Fruit fly (Drosophila melanogaster) whole organism, wandering third instar larva: ENCODE results near the gene futsch.
A peak's percentile ranks its signal among the peaks of the same experiment; 100 is the strongest.

Experiments
- Abd-B ChIP-seq: fragments of >200 bp; optimal IDR thresholded peaks from 2 replicates; lab custom pipeline; 2017; ENCODE audit warnings: missing biosample characterization, missing genetic modification characterization
- CG32264 ChIP-seq: fragments of 200-800 bp; sonication (Bioruptor generic); optimal IDR thresholded peaks from 2 replicates; lab custom pipeline; 2016; ENCODE audit warnings: missing biosample characterization, missing genetic modification characterization
- CG9705 ChIP-seq: fragments of 200-800 bp; sonication (Bioruptor generic); optimal IDR thresholded peaks from 2 replicates; lab custom pipeline; 2018; ENCODE audit warnings: missing biosample characterization, mild to moderate bottlenecking, missing genetic modification characterization
- Dif ChIP-seq: fragments of 200-275, 200-300 bp; sonication (Bioruptor generic); optimal IDR thresholded peaks from 2 replicates; lab custom pipeline; 2018; ENCODE audit warnings: missing biosample characterization, missing genetic modification characterization; ENCODE audit not compliant: partially characterized antibody
- GATAd ChIP-seq: sonication (Bioruptor generic); optimal IDR thresholded peaks from 2 replicates; lab custom pipeline; 2016; ENCODE audit warnings: missing biosample characterization, missing genetic modification characterization
- HLH106 ChIP-seq: fragments of 200-800 bp; optimal IDR thresholded peaks from 3 replicates; lab custom pipeline; 2019; ENCODE audit warnings: missing biosample characterization, mild to moderate bottlenecking, missing genetic modification characterization, moderate library complexity
- Hnf4 ChIP-seq: fragments of 200-800 bp; sonication (Bioruptor generic); optimal IDR thresholded peaks from 2 replicates; lab custom pipeline; 2016; ENCODE audit warnings: missing biosample characterization, mild to moderate bottlenecking, missing genetic modification characterization
- Hr83 ChIP-seq: fragments of 200-300 bp; sonication (Bioruptor generic); optimal IDR thresholded peaks from 2 replicates; lab custom pipeline; 2016; ENCODE audit warnings: missing biosample characterization, mild to moderate bottlenecking, missing genetic modification characterization, moderate library complexity; ENCODE audit not compliant: poor library complexity, severe bottlenecking
- Jra ChIP-seq: sonication (Bioruptor generic); optimal IDR thresholded peaks from 2 replicates; lab custom pipeline; 2016; ENCODE audit warnings: missing biosample characterization, missing genetic modification characterization
- Mio ChIP-seq: sonication (Bioruptor generic); optimal IDR thresholded peaks from 2 replicates; lab custom pipeline; 2016; ENCODE audit warnings: missing biosample characterization, missing genetic modification characterization
- Myc ChIP-seq: fragments of >200 bp; optimal IDR thresholded peaks from 2 replicates; lab custom pipeline; 2017
- N ChIP-seq: fragments of >200 bp; optimal IDR thresholded peaks from 2 replicates; lab custom pipeline; 2018; ENCODE audit warnings: missing biosample characterization, missing external identifiers, missing genetic modification characterization
- OdsH ChIP-seq: fragments of 200-800 bp; sonication (Bioruptor generic); optimal IDR thresholded peaks from 2 replicates; lab custom pipeline; 2016; ENCODE audit warnings: missing biosample characterization, mild to moderate bottlenecking, missing genetic modification characterization
- Rel ChIP-seq, 2 experiments: fragments of 200-800 bp; sonication (Bioruptor generic) in 1 of 2; optimal IDR thresholded peaks; 2 replicates in 1 of 2; 3 replicates in 1 of 2; lab custom pipeline; 2016 to 2019; ENCODE audit warnings: mild to moderate bottlenecking in 2 of 2, missing biosample characterization in 2 of 2, missing genetic modification characterization in 2 of 2, moderate library complexity in 1 of 2
- Sp1 ChIP-seq: fragments of 200-800 bp; sonication (Bioruptor generic); optimal IDR thresholded peaks from 3 replicates; lab custom pipeline; 2019; ENCODE audit warnings: missing biosample characterization, mild to moderate bottlenecking, missing genetic modification characterization, moderate library complexity
- Vsx2 ChIP-seq: fragments of 200-300, 225-300 bp; sonication (Bioruptor generic); optimal IDR thresholded peaks from 2 replicates; lab custom pipeline; 2018; ENCODE audit warnings: missing biosample characterization, missing genetic modification characterization; ENCODE audit not compliant: partially characterized antibody
- br ChIP-seq: fragments of 200-800 bp; sonication (Bioruptor generic); optimal IDR thresholded peaks from 2 replicates; lab custom pipeline; 2016; ENCODE audit warnings: missing biosample characterization, missing genetic modification characterization
- brk ChIP-seq: fragments of 200-800 bp; sonication (Bioruptor generic); optimal IDR thresholded peaks from 2 replicates; lab custom pipeline; 2016; ENCODE audit warnings: missing biosample characterization, mild to moderate bottlenecking, missing genetic modification characterization
- dl ChIP-seq, 2 experiments: fragments of 175-275, 200-275 bp in 1 of 2; fragments of 200-275 bp in 1 of 2; sonication (Bioruptor generic); optimal IDR thresholded peaks; lab custom pipeline; 2018; ENCODE audit warnings: mild to moderate bottlenecking in 2 of 2, missing biosample characterization in 2 of 2, missing genetic modification characterization in 2 of 2, moderate library complexity in 2 of 2; ENCODE audit not compliant: partially characterized antibody in 2 of 2, insufficient read depth in 1 of 2
- dmrt93B ChIP-seq: fragments of 200-800 bp; sonication (Bioruptor generic); optimal IDR thresholded peaks from 2 replicates; lab custom pipeline; 2018; ENCODE audit warnings: missing biosample characterization, mild to moderate bottlenecking, missing genetic modification characterization
- dsf ChIP-seq: sonication (Bioruptor generic); optimal IDR thresholded peaks from 2 replicates; lab custom pipeline; 2016; ENCODE audit warnings: missing biosample characterization, missing genetic modification characterization, borderline replicate concordance
- ey ChIP-seq: fragments of 200-800 bp; sonication (Bioruptor generic); optimal IDR thresholded peaks from 2 replicates; lab custom pipeline; 2016; ENCODE audit warnings: missing biosample characterization, missing genetic modification characterization
- foxo ChIP-seq, 2 experiments: fragments of 200-800 bp; sonication (Bioruptor generic); optimal IDR thresholded peaks; 2 replicates in 1 of 2; 3 replicates in 1 of 2; lab custom pipeline; 2016 to 2017; ENCODE audit warnings: missing biosample characterization in 2 of 2, missing genetic modification characterization in 2 of 2
- fru ChIP-seq: fragments of 200-800 bp; sonication (Bioruptor generic); optimal IDR thresholded peaks from 3 replicates; lab custom pipeline; 2016; ENCODE audit warnings: missing biosample characterization, mild to moderate bottlenecking, missing genetic modification characterization
- h ChIP-seq: fragments of 200-800 bp; sonication (Bioruptor generic); optimal IDR thresholded peaks from 3 replicates; lab custom pipeline; 2016; ENCODE audit warnings: missing biosample characterization, mild to moderate bottlenecking, missing genetic modification characterization
- jim ChIP-seq: fragments of 175-275, 200-325 bp; sonication (Bioruptor generic); optimal IDR thresholded peaks from 2 replicates; lab custom pipeline; 2016; ENCODE audit warnings: missing biosample characterization, mild to moderate bottlenecking, missing genetic modification characterization
- lola ChIP-seq: fragments of >200 bp; optimal IDR thresholded peaks from 2 replicates; lab custom pipeline; 2017; ENCODE audit warnings: missing biosample characterization, missing genetic modification characterization
- psq ChIP-seq: fragments of 200-800 bp; sonication (Bioruptor generic); optimal IDR thresholded peaks from 3 replicates; lab custom pipeline; 2017; ENCODE audit warnings: missing biosample characterization, mild to moderate bottlenecking, missing genetic modification characterization, moderate library complexity
- rgr ChIP-seq: fragments of 200-800 bp; sonication (Bioruptor generic); optimal IDR thresholded peaks from 3 replicates; lab custom pipeline; 2016; ENCODE audit warnings: missing biosample characterization, mild to moderate bottlenecking, missing genetic modification characterization
- sage ChIP-seq: fragments of 200-800 bp; sonication (Bioruptor generic); optimal IDR thresholded peaks from 2 replicates; lab custom pipeline; 2016; ENCODE audit warnings: missing biosample characterization, mild to moderate bottlenecking, missing genetic modification characterization
- sv ChIP-seq: fragments of 200-800 bp; sonication (Bioruptor generic); optimal IDR thresholded peaks from 3 replicates; lab custom pipeline; 2016; ENCODE audit warnings: missing biosample characterization, missing genetic modification characterization
- tai ChIP-seq: sonication (Bioruptor generic); optimal IDR thresholded peaks from 2 replicates; lab custom pipeline; 2016; ENCODE audit warnings: missing biosample characterization, missing genetic modification characterization
- usp ChIP-seq: fragments of >200 bp; optimal IDR thresholded peaks from 2 replicates; lab custom pipeline; 2017; ENCODE audit warnings: missing biosample characterization, missing genetic modification characterization
- woc ChIP-seq: sonication (Bioruptor generic); optimal IDR thresholded peaks from 2 replicates; lab custom pipeline; 2016; ENCODE audit warnings: missing biosample characterization, mild to moderate bottlenecking, missing genetic modification characterization

Gene futsch

dm6 chrX:1375265-1375958, 33.5 kb upstream of the futsch start, which contains the start of gene AMPKalpha:
TSS of gene AMPKalpha (plus strand) at chrX:1375536.
- TF ChIP-seq sage (no peak), dmrt93B (GFP tag; lab: Kevin White, UChicago) (no peak), woc (GFP tag; lab: Kevin White, UChicago) (no peak), Dif (GFP tag; lab: Kevin White, UChicago) (no peak), Hnf4 (GFP tag; lab: Kevin White, UChicago) (no peak), lola (GFP tag; lab: Kevin White, UChicago) (no peak), HLH106 (tag; lab: Kevin White, UChicago) (no peak), h (no peak), Hr83 (GFP tag; lab: Kevin White, UChicago) (no peak)

- TF ChIP-seq dsf (GFP tag; lab: Kevin White, UChicago) (no peak), woc (GFP tag; lab: Kevin White, UChicago) (no peak), GATAd (GFP tag; lab: Kevin White, UChicago) (no peak), CG9705 (no peak), Rel (GFP tag; optimal IDR thresholded peaks at IDR 0.05; lab: Kevin White, UChicago) (no peak), Rel (tag; optimal IDR thresholded peaks at IDR 0.05; lab: Kevin White, UChicago) (no peak), h (no peak), tai (GFP tag; lab: Kevin White, UChicago) (no peak), Sp1 (GFP tag; lab: Kevin White, UChicago) (no peak), ey (no peak), HLH106 (tag; lab: Kevin White, UChicago) (no peak), Hnf4 (GFP tag; lab: Kevin White, UChicago) (no peak), OdsH (GFP tag; lab: Kevin White, UChicago) (no peak), brk (GFP tag; lab: Kevin White, UChicago) (no peak)
These were observed 29.0 kb upstream of the futsch start for dm6 chrX:1379692-1380349.

dm6 chrX:1380350-1381060, 28.4 kb upstream of the futsch start, which contains the start of the genes CG3719 and CG32813:
TSS of gene CG3719 (minus strand) at chrX:1380480.
TSS of gene CG32813 (plus strand) at chrX:1380914.
- no peak for TF ChIP-seq Jra (GFP tag; lab: Kevin White, UChicago)
- no peak for TF ChIP-seq dl (GFP tag; optimal IDR thresholded peaks at IDR 0.05; lab: Kevin White, UChicago; ENCODE audit: insufficient read depth in 1 of 2, partially characterized antibody in 2 of 2)
- TF ChIP-seq rgr (GFP tag; lab: Kevin White, UChicago): peak; percentile 63
- peak; percentile 19 for TF ChIP-seq ey
- TF ChIP-seq h: peak; percentile 48
- TF ChIP-seq Vsx2 (GFP tag; lab: Kevin White, UChicago): no peak
- TF ChIP-seq sage: no peak
- TF ChIP-seq Abd-B (GFP tag; lab: Kevin White, UChicago): no peak
- TF ChIP-seq N (GFP tag; lab: Kevin White, UChicago): no peak
- no peak for TF ChIP-seq dsf (GFP tag; lab: Kevin White, UChicago)
- peak; percentile 37 for TF ChIP-seq Myc (lab: Kevin White, UChicago)
- no peak for TF ChIP-seq Hnf4 (GFP tag; lab: Kevin White, UChicago)
- TF ChIP-seq br (GFP tag; lab: Kevin White, UChicago): peak; percentile 28
- TF ChIP-seq usp: no peak
- TF ChIP-seq dmrt93B (GFP tag; lab: Kevin White, UChicago): no peak
- peak; percentile 3 for TF ChIP-seq sv (GFP tag; lab: Kevin White, UChicago)
- peak; percentile 11 for TF ChIP-seq psq
- TF ChIP-seq CG9705: peak; percentile 9
- TF ChIP-seq HLH106 (tag; lab: Kevin White, UChicago): peak; percentile 44
- TF ChIP-seq foxo (GFP tag; optimal IDR thresholded peaks at IDR 0.05; lab: Kevin White, UChicago): peak in 1 of 2 experiments; percentile 64
- no peak for TF ChIP-seq Mio (GFP tag; lab: Kevin White, UChicago)
- TF ChIP-seq CG32264 (GFP tag; lab: Kevin White, UChicago): no peak
- peak; percentile 14 for TF ChIP-seq Sp1 (GFP tag; lab: Kevin White, UChicago)
- no peak for TF ChIP-seq woc (GFP tag; lab: Kevin White, UChicago)
- no peak for TF ChIP-seq jim (GFP tag; lab: Kevin White, UChicago)
- no peak for TF ChIP-seq Rel (GFP tag; optimal IDR thresholded peaks at IDR 0.05; lab: Kevin White, UChicago)
- TF ChIP-seq Rel (tag; optimal IDR thresholded peaks at IDR 0.05; lab: Kevin White, UChicago): no peak
- TF ChIP-seq Hr83 (GFP tag; lab: Kevin White, UChicago): peak; percentile 69
- TF ChIP-seq brk (GFP tag; lab: Kevin White, UChicago): no peak
- peak; percentile 17 for TF ChIP-seq Dif (GFP tag; lab: Kevin White, UChicago)
- no peak for TF ChIP-seq fru
